Fruit fly (Drosophila melanogaster): ENCODE data around the gene CG16998.

DNA sequence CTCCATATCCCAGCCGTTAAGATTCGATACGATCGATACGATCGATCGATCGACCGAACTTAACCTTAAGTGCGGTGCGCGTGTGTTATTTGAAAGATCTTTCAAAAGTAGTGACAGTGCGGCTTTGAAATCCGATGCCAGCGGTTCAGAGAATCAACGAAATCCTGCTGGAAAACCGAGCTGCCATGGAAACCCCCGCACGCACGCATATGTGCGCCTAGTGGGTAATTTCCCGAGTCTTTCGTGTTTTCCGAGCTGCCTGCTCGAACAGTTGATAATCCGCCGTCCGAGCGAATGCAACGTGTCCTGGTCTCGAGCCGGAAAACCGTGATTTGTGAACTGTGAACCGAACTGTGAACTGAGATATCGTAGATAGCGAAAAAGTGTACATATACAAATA is 20.4 kb downstream of the CG16998 start:
- TF ChIP-seq CG8478 (optimal IDR thresholded peaks at IDR 0.05): no peak
- no peak for TF ChIP-seq CTCF (optimal IDR thresholded peaks at IDR 0.05)
